Fruit fly (Drosophila melanogaster) whole organism, pupa: ENCODE data around the gene Cpr5C.

Experiments
- CG10348 ChIP-seq: fragments of 200-800 bp; sonication (Bioruptor generic); IDR thresholded peaks from 2 replicates; pipeline ENCODE4 v1.3.6; 2022; ENCODE audit warnings: missing biosample characterization, missing genetic modification characterization
- CG12605 ChIP-seq: fragments of 200-800 bp; sonication (Bioruptor generic); IDR thresholded peaks from 2 replicates; pipeline ENCODE4 v1.3.6; 2022; ENCODE audit warnings: missing biosample characterization, missing genetic modification characterization
- CG13204 ChIP-seq: fragments of 200-800 bp; sonication (Bioruptor generic); optimal IDR thresholded peaks from 2 replicates; lab custom pipeline; 2018; ENCODE audit warnings: missing biosample characterization, mild to moderate bottlenecking, missing genetic modification characterization, moderate library complexity
- CG14655 ChIP-seq: fragments of 200-800 bp; sonication (Bioruptor generic); optimal IDR thresholded peaks from 3 replicates; lab custom pipeline; 2017; ENCODE audit warnings: mild to moderate bottlenecking, missing biosample characterization, missing genetic modification reagents, missing genetic modification characterization
- CG15710 ChIP-seq: fragments of 200-800 bp; sonication (Bioruptor generic); optimal IDR thresholded peaks from 2 replicates; lab custom pipeline; 2018; ENCODE audit warnings: missing biosample characterization, mild to moderate bottlenecking, missing genetic modification characterization, moderate library complexity
- CG17806 ChIP-seq: fragments of 200-800 bp; sonication (Bioruptor generic); optimal IDR thresholded peaks from 2 replicates; lab custom pipeline; 2018; ENCODE audit warnings: missing biosample characterization, mild to moderate bottlenecking, missing genetic modification characterization, moderate library complexity
- CG32121 ChIP-seq: fragments of 200-800 bp; sonication (Bioruptor generic); IDR thresholded peaks from 2 replicates; pipeline ENCODE4 v1.3.6; 2022; ENCODE audit warnings: missing biosample characterization, missing genetic modification characterization
- CG34367 ChIP-seq: fragments of 200-800 bp; sonication (Bioruptor generic); optimal IDR thresholded peaks from 2 replicates; lab custom pipeline; 2018; ENCODE audit warnings: missing biosample characterization, mild to moderate bottlenecking, missing genetic modification characterization
- CG4496 ChIP-seq: fragments of 200-800 bp; sonication (Bioruptor generic); IDR thresholded peaks from 3 replicates; pipeline ENCODE4 v1.3.6; 2022; ENCODE audit warnings: missing biosample characterization, missing genetic modification characterization
- CG8159 ChIP-seq: fragments of 200-800 bp; sonication (Bioruptor generic); optimal IDR thresholded peaks from 3 replicates; lab custom pipeline; 2018; ENCODE audit warnings: missing biosample characterization, mild to moderate bottlenecking, missing genetic modification characterization, moderate library complexity
- CG8301 ChIP-seq: fragments of 200-800 bp; sonication (Bioruptor generic); optimal IDR thresholded peaks from 2 replicates; lab custom pipeline; 2018; ENCODE audit warnings: missing biosample characterization, mild to moderate bottlenecking, missing genetic modification characterization
- CG9948 ChIP-seq: fragments of 200-800 bp; sonication (Bioruptor generic); optimal IDR thresholded peaks from 2 replicates; lab custom pipeline; 2018; ENCODE audit warnings: missing biosample characterization, mild to moderate bottlenecking, missing genetic modification characterization, moderate library complexity
- D1 ChIP-seq: fragments of 200-800 bp; sonication (Bioruptor generic); optimal IDR thresholded peaks from 2 replicates; lab custom pipeline; 2018; ENCODE audit warnings: missing biosample characterization, mild to moderate bottlenecking, missing genetic modification characterization, moderate library complexity
- EcR ChIP-seq: fragments of 200-800 bp; sonication (Bioruptor generic); optimal IDR thresholded peaks from 3 replicates; lab custom pipeline; 2019; ENCODE audit warnings: missing biosample characterization, missing genetic modification characterization, mild to moderate bottlenecking, moderate library complexity, missing genetic modification reagents
- Ets98B ChIP-seq: fragments of 200-800 bp; sonication (Bioruptor generic); IDR thresholded peaks from 2 replicates; pipeline ENCODE4 v1.3.6; 2022; ENCODE audit warnings: missing biosample characterization, missing genetic modification characterization
- Pif1A ChIP-seq: fragments of 200-800 bp; sonication (Bioruptor generic); optimal IDR thresholded peaks from 3 replicates; lab custom pipeline; 2016; ENCODE audit warnings: missing biosample characterization, missing genetic modification characterization
- Pif1B ChIP-seq: fragments of 200-800 bp; sonication (Bioruptor generic); optimal IDR thresholded peaks from 3 replicates; lab custom pipeline; 2016; ENCODE audit warnings: missing biosample characterization, missing genetic modification characterization
- Snoo ChIP-seq: fragments of 200-800 bp; sonication (Bioruptor generic); optimal IDR thresholded peaks from 3 replicates; lab custom pipeline; 2017; ENCODE audit warnings: missing biosample characterization, mild to moderate bottlenecking, missing genetic modification characterization, inconsistent platforms
- fd96Ca ChIP-seq: fragments of 200-800 bp; sonication (Bioruptor generic); IDR thresholded peaks from 3 replicates; pipeline ENCODE4 v1.3.6; 2022; ENCODE audit warnings: missing biosample characterization, missing genetic modification characterization
- gl ChIP-seq: fragments of 200-800 bp; sonication (Bioruptor generic); optimal IDR thresholded peaks from 2 replicates; lab custom pipeline; 2018; ENCODE audit warnings: missing biosample characterization, mild to moderate bottlenecking, missing genetic modification characterization
- rn ChIP-seq: fragments of 200-800 bp; sonication (Bioruptor generic); IDR thresholded peaks from 2 replicates; pipeline ENCODE4 v1.3.6; 2022; ENCODE audit warnings: missing biosample characterization, missing genetic modification characterization

The Cpr5C gene

DNA sequence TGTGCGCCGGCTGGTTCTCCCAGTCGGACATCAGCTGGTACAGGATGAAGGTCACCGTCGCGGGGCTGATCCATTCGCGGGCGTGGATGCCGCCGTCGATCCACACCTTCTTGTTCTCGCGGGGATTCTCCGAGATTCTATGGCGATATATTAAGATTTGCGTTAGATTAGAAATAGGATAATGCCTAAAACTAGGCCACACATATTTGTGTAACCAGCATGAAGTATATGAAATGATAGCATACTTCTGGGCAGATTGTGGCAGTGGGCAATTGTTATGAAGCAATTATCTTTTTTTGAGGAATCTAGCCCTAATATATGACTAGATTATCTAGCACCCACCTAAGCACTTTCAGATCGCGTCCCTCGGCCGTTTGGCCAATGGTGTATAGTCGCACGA is 37.7 kb upstream of the Cpr5C start:
- TF ChIP-seq gl (tag; lab: Kevin White, UChicago) (no peak), CG4496 (GFP tag; lab: Robert Waterston, UW) (no peak), Pif1B (GFP tag; lab: Kevin White, UChicago) (no peak), Pif1A (no peak), CG10348 (no peak), CG8301 (tag; lab: Kevin White, UChicago) (no peak), CG17806 (tag; lab: Kevin White, UChicago) (no peak), CG32121 (GFP tag; lab: Robert Waterston, UW) (no peak), CG12605 (no peak), CG14655 (no peak), Snoo (tag; lab: Kevin White, UChicago) (no peak), CG8159 (no peak), rn (GFP tag; lab: Robert Waterston, UW) (no peak), EcR (GFP tag; lab: Kevin White, UChicago) (no peak), CG34367 (tag; lab: Kevin White, UChicago) (no peak), Ets98B (no peak), CG9948 (tag; lab: Kevin White, UChicago) (no peak)
- TF ChIP-seq, all 21 proteins: peak for 0

DNA sequence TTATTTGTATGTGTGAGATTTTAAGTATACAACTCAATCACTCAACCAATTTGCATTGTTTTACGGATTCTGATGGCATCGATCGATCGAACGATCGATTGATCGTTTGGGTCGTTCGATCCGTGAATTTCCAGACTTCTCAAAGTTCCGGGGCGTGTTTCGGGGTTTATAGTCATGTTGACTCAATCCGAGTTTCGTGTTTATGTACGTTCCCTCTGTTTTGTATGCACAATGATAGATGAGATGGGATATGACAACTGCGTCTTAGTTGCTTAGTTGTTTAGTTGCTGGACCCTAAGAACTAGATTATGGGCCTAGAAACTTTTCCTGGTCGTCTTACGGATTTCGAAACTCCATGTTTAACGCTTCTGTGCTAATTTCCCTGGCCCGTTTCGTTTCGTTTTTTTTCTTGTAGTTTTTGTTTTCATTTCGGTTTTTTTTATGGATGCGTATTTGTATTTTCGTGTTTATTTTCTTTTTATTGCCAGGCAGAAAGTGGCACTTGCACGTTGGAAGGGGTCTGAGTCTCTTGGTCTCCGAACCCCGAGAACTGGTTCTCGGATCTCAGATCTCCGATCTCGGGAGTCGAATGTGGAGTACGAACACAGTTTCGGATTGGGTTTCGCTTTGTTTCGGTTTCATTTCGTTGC is 35.8 kb upstream of the Cpr5C start:
- peak; percentile 48 for TF ChIP-seq CG34367 (tag; lab: Kevin White, UChicago)
- TF ChIP-seq CG14655, result no peak
- TF ChIP-seq Snoo (tag; lab: Kevin White, UChicago), result no peak
- TF ChIP-seq CG8301 (tag; lab: Kevin White, UChicago), result no peak
- no peak for TF ChIP-seq CG4496 (GFP tag; lab: Robert Waterston, UW)
- peak; percentile 21 for TF ChIP-seq Pif1A
- no peak for TF ChIP-seq rn (GFP tag; lab: Robert Waterston, UW)
- peak; percentile 5 for TF ChIP-seq CG9948 (tag; lab: Kevin White, UChicago)
- TF ChIP-seq EcR (GFP tag; lab: Kevin White, UChicago), result peak; percentile 72
- peak; percentile 73 for TF ChIP-seq gl (tag; lab: Kevin White, UChicago)
- TF ChIP-seq Pif1B (GFP tag; lab: Kevin White, UChicago), result peak; percentile 1
- TF ChIP-seq D1 (tag; lab: Kevin White, UChicago), result no peak
- TF ChIP-seq CG10348, result no peak
- peak; percentile 60 for TF ChIP-seq CG13204 (GFP tag; lab: Kevin White, UChicago)
- peak; percentile 30 for TF ChIP-seq CG17806 (tag; lab: Kevin White, UChicago)
- TF ChIP-seq Ets98B, result no peak
- peak; percentile 46 for TF ChIP-seq CG15710
- peak; percentile 44 for TF ChIP-seq CG8159
- TF ChIP-seq, all 21 proteins: peak for 10

DNA sequence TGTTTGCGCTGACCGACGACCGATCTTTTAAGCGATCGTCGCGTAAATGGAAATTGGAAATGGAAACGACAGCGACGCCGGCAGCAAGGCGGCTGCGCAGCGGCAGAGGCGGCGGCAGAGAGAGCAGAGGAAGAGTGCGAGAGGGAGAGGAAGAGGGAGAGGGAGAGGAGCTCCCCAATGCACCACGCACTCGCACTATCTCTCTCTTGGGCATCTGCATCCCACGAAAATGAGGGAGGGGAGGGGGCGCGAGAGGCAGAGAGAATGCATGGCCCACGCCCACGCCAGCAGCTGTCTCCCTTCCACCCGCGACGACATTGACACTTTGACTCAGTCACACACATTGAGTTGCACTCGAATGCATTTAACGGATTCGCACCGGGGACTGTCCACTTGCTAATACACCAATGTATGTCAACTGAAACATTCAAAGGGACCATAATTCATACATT is 33.7 kb upstream of the Cpr5C start, which contains the start of gene CG3097:
Gene CG3097 (minus strand): TSS at position 51 of the 452 bp plus-strand sequence.
- TF ChIP-seq CG13204 (GFP tag; lab: Kevin White, UChicago), result peak; percentile 43
- peak; percentile 36; the same call in 1 of the 3 replicates for TF ChIP-seq CG4496 (GFP tag; lab: Robert Waterston, UW)
- TF ChIP-seq CG8301 (tag; lab: Kevin White, UChicago), result no peak
- TF ChIP-seq EcR (GFP tag; lab: Kevin White, UChicago), result peak; percentile 44
- peak; percentile 47; the same call in 1 of the 2 replicates for TF ChIP-seq Ets98B
- no peak for TF ChIP-seq CG17806 (tag; lab: Kevin White, UChicago)
- no peak for TF ChIP-seq CG8159
- TF ChIP-seq fd96Ca (GFP tag; lab: Robert Waterston, UW), result peak; percentile 42; the same call in 1 of the 3 replicates
- TF ChIP-seq CG34367 (tag; lab: Kevin White, UChicago), result no peak
- no peak for TF ChIP-seq rn (GFP tag; lab: Robert Waterston, UW)
- no peak for TF ChIP-seq gl (tag; lab: Kevin White, UChicago)
- no peak for TF ChIP-seq D1 (tag; lab: Kevin White, UChicago)
- no peak for TF ChIP-seq CG9948 (tag; lab: Kevin White, UChicago)
- no peak for TF ChIP-seq CG15710
- no peak for TF ChIP-seq Pif1B (GFP tag; lab: Kevin White, UChicago)
- TF ChIP-seq Pif1A, result peak; percentile 7
- TF ChIP-seq CG32121 (GFP tag; lab: Robert Waterston, UW), result no peak
- no peak for TF ChIP-seq CG14655
- TF ChIP-seq CG10348, result no peak
- TF ChIP-seq CG12605, result no peak
- TF ChIP-seq Snoo (tag; lab: Kevin White, UChicago), result no peak

DNA sequence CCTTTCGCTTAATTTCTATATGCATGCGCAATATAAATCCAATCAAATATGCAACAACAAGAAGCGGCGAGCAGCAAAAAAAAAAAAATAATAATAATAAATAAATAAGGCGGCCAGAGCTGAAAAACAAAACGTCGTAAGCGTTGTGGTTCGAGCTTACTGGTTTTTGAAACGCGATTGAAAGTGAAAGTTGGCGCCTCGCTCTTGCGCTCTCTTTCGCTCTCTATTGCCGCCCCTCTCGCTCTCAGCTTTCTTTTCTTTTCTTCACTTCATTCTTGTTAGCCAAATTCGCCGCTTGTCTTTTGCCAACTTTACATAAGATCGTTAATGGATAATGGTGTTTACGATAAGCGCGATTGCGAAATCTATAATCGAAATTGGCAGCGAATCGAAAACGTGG is 32.1 kb upstream of the Cpr5C start:
- TF ChIP-seq fd96Ca (GFP tag; lab: Robert Waterston, UW), result no peak
- TF ChIP-seq CG10348, result no peak
- no peak for TF ChIP-seq rn (GFP tag; lab: Robert Waterston, UW)
- TF ChIP-seq Pif1A, result no peak
- TF ChIP-seq CG8159, result no peak
- TF ChIP-seq Snoo (tag; lab: Kevin White, UChicago), result no peak
- TF ChIP-seq Pif1B (GFP tag; lab: Kevin White, UChicago), result no peak
- no peak for TF ChIP-seq D1 (tag; lab: Kevin White, UChicago)
- no peak for TF ChIP-seq CG12605
- TF ChIP-seq CG15710, result no peak
- TF ChIP-seq CG34367 (tag; lab: Kevin White, UChicago), result no peak
- TF ChIP-seq CG8301 (tag; lab: Kevin White, UChicago), result no peak
- TF ChIP-seq gl (tag; lab: Kevin White, UChicago), result no peak
- TF ChIP-seq CG9948 (tag; lab: Kevin White, UChicago), result no peak
- TF ChIP-seq CG4496 (GFP tag; lab: Robert Waterston, UW), result no peak
- no peak for TF ChIP-seq CG14655
- TF ChIP-seq CG32121 (GFP tag; lab: Robert Waterston, UW), result no peak
- no peak for TF ChIP-seq EcR (GFP tag; lab: Kevin White, UChicago)
- no peak for TF ChIP-seq Ets98B
- TF ChIP-seq, all 21 proteins: peak for 0

DNA sequence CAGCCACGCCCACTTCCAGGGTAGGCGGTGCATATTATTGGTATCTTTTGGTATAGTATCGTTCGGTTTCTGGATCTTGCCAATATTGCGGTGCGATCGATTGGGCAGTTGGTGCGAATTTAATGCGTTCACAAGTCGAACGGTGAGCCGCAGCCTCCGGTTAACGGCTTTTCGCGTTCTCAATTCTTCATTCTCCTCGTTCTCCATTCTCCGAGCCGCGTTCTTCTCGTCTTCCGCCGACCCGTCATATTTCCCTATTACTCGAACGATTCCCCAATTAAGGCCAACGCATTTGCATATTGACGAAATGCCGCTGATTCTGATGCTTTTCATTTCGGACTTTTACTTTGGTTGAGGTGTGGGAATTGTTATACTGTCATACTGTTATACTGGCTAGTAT is 27.9 kb upstream of the Cpr5C start, which contains the start of gene CG42264:
Gene CG42264 (minus strand): TSS at position 101 of the 400 bp plus-strand sequence.
- TF ChIP-seq CG17806 (tag; lab: Kevin White, UChicago) (no peak), CG10348 (no peak), D1 (tag; lab: Kevin White, UChicago) (no peak), Ets98B (no peak), CG8301 (tag; lab: Kevin White, UChicago) (no peak), Snoo (tag; lab: Kevin White, UChicago) (no peak), CG8159 (no peak), CG15710 (no peak), CG34367 (tag; lab: Kevin White, UChicago) (no peak), CG13204 (GFP tag; lab: Kevin White, UChicago) (no peak), CG12605 (no peak), rn (GFP tag; lab: Robert Waterston, UW) (no peak), CG9948 (tag; lab: Kevin White, UChicago) (no peak), fd96Ca (GFP tag; lab: Robert Waterston, UW) (no peak), Pif1A (no peak), Pif1B (GFP tag; lab: Kevin White, UChicago) (no peak), CG4496 (GFP tag; lab: Robert Waterston, UW) (no peak), gl (tag; lab: Kevin White, UChicago) (no peak), CG14655 (no peak)
